Worm (Caenorhabditis elegans) whole organism, late embryonic: ENCODE results near the gene slc-36.5.

ENCODE experiments used
- C38D4.7 ChIP-seq: fragments of 200-800 bp; sonication (Bioruptor generic); optimal IDR thresholded peaks from 2 replicates; lab custom pipeline; 2018; ENCODE audit warnings: mild to moderate bottlenecking, missing genetic modification characterization, moderate library complexity, missing compliant biosample characterization
- F13H6.1 ChIP-seq: sonication (generic microtip); optimal IDR thresholded peaks from 2 replicates; lab custom pipeline; 2016; ENCODE audit warnings: missing genetic modification characterization, missing compliant biosample characterization
- T23F11.4 ChIP-seq: fragments of 200-800 bp; sonication (Bioruptor generic); optimal IDR thresholded peaks from 2 replicates; lab custom pipeline; 2018; ENCODE audit warnings: mild to moderate bottlenecking, missing genetic modification characterization, missing compliant biosample characterization
- Y22D7AL.16 ChIP-seq: sonication (generic microtip); optimal IDR thresholded peaks from 2 replicates; lab custom pipeline; 2016; ENCODE audit warnings: missing genetic modification characterization, missing compliant biosample characterization
- ama-1 ChIP-seq: fragments of 150-350 bp; optimal IDR thresholded peaks from 2 replicates; lab custom pipeline; 2014
- ceh-14 ChIP-seq: sonication (generic microtip); optimal IDR thresholded peaks from 2 replicates; lab custom pipeline; 2016; ENCODE audit warnings: missing genotype, missing genetic modification characterization, missing compliant biosample characterization
- ceh-22 ChIP-seq: sonication (generic microtip); optimal IDR thresholded peaks from 2 replicates; lab custom pipeline; 2017; ENCODE audit warnings: missing biosample characterization, missing genetic modification characterization
- ceh-24 ChIP-seq: sonication (generic microtip); optimal IDR thresholded peaks from 2 replicates; lab custom pipeline; 2016; ENCODE audit warnings: mild to moderate bottlenecking, missing genetic modification characterization, missing compliant biosample characterization
- ceh-30 ChIP-seq: fragments of 150-350 bp; optimal IDR thresholded peaks from 2 replicates; lab custom pipeline; 2014; ENCODE audit warnings: missing biosample characterization, missing genetic modification characterization
- ceh-34 ChIP-seq: sonication (generic microtip); optimal IDR thresholded peaks from 2 replicates; lab custom pipeline; 2016; ENCODE audit warnings: mild to moderate bottlenecking, missing genetic modification characterization, missing compliant biosample characterization
- ceh-45 ChIP-seq: fragments of 200-800 bp; sonication (Bioruptor generic); IDR thresholded peaks from 2 replicates; pipeline ENCODE4 v1.3.6; 2022; ENCODE audit warnings: missing genetic modification reagents, missing genetic modification characterization, missing compliant biosample characterization
- ceh-48 ChIP-seq: sonication (generic microtip); optimal IDR thresholded peaks from 2 replicates; lab custom pipeline; 2016; ENCODE audit warnings: missing genetic modification characterization, inconsistent platforms, missing compliant biosample characterization
- dve-1 ChIP-seq: sonication (generic microtip); optimal IDR thresholded peaks from 2 replicates; lab custom pipeline; 2017; ENCODE audit warnings: antibody characterized with exemption, mild to moderate bottlenecking, missing genetic modification characterization, missing compliant biosample characterization
- elt-2 ChIP-seq: sonication (generic microtip); optimal IDR thresholded peaks from 2 replicates; lab custom pipeline; 2016; ENCODE audit warnings: missing genetic modification reagents, missing genetic modification characterization, missing compliant biosample characterization
- elt-4 ChIP-seq: sonication (generic microtip); optimal IDR thresholded peaks from 2 replicates; lab custom pipeline; 2016; ENCODE audit warnings: missing genetic modification characterization, missing compliant biosample characterization
- ets-4 ChIP-seq: sonication (generic microtip); optimal IDR thresholded peaks from 2 replicates; lab custom pipeline; 2016; ENCODE audit warnings: missing genetic modification characterization, missing compliant biosample characterization
- eyg-1 ChIP-seq: sonication (generic microtip); optimal IDR thresholded peaks from 2 replicates; lab custom pipeline; 2016; ENCODE audit warnings: missing genotype, missing genetic modification characterization, missing compliant biosample characterization
- fax-1 ChIP-seq: sonication (generic microtip); optimal IDR thresholded peaks from 2 replicates; lab custom pipeline; 2016; ENCODE audit warnings: missing genotype, missing genetic modification characterization, missing compliant biosample characterization
- fkh-10 ChIP-seq: fragments of 150-350 bp; optimal IDR thresholded peaks from 2 replicates; lab custom pipeline; 2014; ENCODE audit warnings: missing biosample characterization, missing genetic modification reagents, missing genetic modification characterization
- fkh-6 ChIP-seq: sonication (generic microtip); optimal IDR thresholded peaks from 2 replicates; lab custom pipeline; 2016; ENCODE audit warnings: missing genetic modification characterization, missing compliant biosample characterization
- hlh-8 ChIP-seq: sonication (generic microtip); optimal IDR thresholded peaks from 2 replicates; lab custom pipeline; 2016; ENCODE audit warnings: missing genotype, missing genetic modification characterization, missing compliant biosample characterization
- mec-3 ChIP-seq: sonication (generic microtip); optimal IDR thresholded peaks from 2 replicates; lab custom pipeline; 2016; ENCODE audit warnings: borderline replicate concordance, missing genetic modification characterization, missing compliant biosample characterization
- nfya-1 ChIP-seq: sonication (generic microtip); optimal IDR thresholded peaks from 2 replicates; lab custom pipeline; 2017; ENCODE audit warnings: missing genetic modification characterization, mild to moderate bottlenecking, missing compliant biosample characterization, antibody characterized with exemption, moderate library complexity
- npax-4 ChIP-seq: sonication (generic microtip); optimal IDR thresholded peaks from 2 replicates; lab custom pipeline; 2016; ENCODE audit warnings: missing genetic modification characterization, missing compliant biosample characterization
- pag-3 ChIP-seq: sonication (generic microtip); optimal IDR thresholded peaks from 2 replicates; lab custom pipeline; 2016; ENCODE audit warnings: missing compliant biosample characterization, missing genetic modification characterization, borderline replicate concordance
- pat-9 ChIP-seq: fragments of 200-800 bp; sonication (Bioruptor generic); optimal IDR thresholded peaks from 2 replicates; lab custom pipeline; 2018; ENCODE audit warnings: mild to moderate bottlenecking, missing genetic modification characterization, moderate library complexity, missing compliant biosample characterization
- pros-1 ChIP-seq: fragments of 150-350 bp; optimal IDR thresholded peaks from 2 replicates; lab custom pipeline; 2014; ENCODE audit warnings: missing biosample characterization, missing genetic modification reagents, missing genetic modification characterization
- ref-2 ChIP-seq: sonication (generic microtip); optimal IDR thresholded peaks from 2 replicates; lab custom pipeline; 2016; ENCODE audit warnings: missing genetic modification characterization, missing compliant biosample characterization
- rnt-1 ChIP-seq: sonication (generic microtip); optimal IDR thresholded peaks from 2 replicates; lab custom pipeline; 2016; ENCODE audit warnings: missing genetic modification characterization, missing compliant biosample characterization
- sox-2 ChIP-seq: fragments of 200-800 bp; sonication (Bioruptor generic); IDR thresholded peaks from 2 replicates; pipeline ENCODE4 v1.3.6; 2022; ENCODE audit warnings: missing genetic modification reagents, missing genetic modification characterization, missing compliant biosample characterization
- syd-9 ChIP-seq: sonication (generic microtip); optimal IDR thresholded peaks from 2 replicates; lab custom pipeline; 2016; ENCODE audit warnings: mild to moderate bottlenecking, missing genetic modification characterization, moderate library complexity, missing compliant biosample characterization
- tbx-2 ChIP-seq: sonication (generic microtip); optimal IDR thresholded peaks from 2 replicates; lab custom pipeline; 2016; ENCODE audit warnings: missing genetic modification characterization, missing compliant biosample characterization
- tbx-7 ChIP-seq: sonication (generic microtip); optimal IDR thresholded peaks from 2 replicates; lab custom pipeline; 2016; ENCODE audit warnings: missing genotype, missing genetic modification characterization, missing compliant biosample characterization
- unc-42 ChIP-seq: sonication (generic microtip); optimal IDR thresholded peaks from 2 replicates; lab custom pipeline; 2016; ENCODE audit warnings: missing genotype, missing genetic modification characterization, missing compliant biosample characterization
- unc-55 ChIP-seq: sonication (generic microtip); optimal IDR thresholded peaks from 2 replicates; lab custom pipeline; 2017; ENCODE audit warnings: missing biosample characterization, missing genetic modification reagents, missing genetic modification characterization
- unc-86 ChIP-seq: sonication (generic microtip); optimal IDR thresholded peaks from 2 replicates; lab custom pipeline; 2016; ENCODE audit warnings: missing genetic modification characterization, missing compliant biosample characterization
- zip-5 ChIP-seq: sonication (generic microtip); optimal IDR thresholded peaks from 2 replicates; lab custom pipeline; 2016; ENCODE audit warnings: missing genetic modification characterization, missing compliant biosample characterization
- ztf-16 ChIP-seq: sonication (generic microtip); optimal IDR thresholded peaks from 2 replicates; lab custom pipeline; 2017; ENCODE audit warnings: missing genetic modification characterization, missing compliant biosample characterization

Gene slc-36.5

DNA sequence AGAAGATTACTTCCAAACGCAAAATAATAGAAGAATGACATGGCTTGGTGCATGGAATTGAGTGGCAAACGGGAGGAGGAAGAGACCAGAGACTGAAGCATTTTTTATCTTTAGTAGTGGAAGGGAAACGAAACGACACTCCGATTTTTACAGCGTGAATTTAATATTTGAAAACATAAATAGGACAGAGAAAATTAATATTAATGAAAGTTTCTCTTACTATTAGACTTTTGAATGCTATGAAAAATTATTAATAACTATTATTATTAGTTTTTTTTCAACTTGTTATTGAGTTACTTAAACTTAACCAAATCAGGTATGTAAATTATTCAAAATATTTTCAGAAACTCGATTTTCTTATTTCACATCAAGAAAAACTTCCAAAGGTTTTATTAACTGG is 3.2 kb upstream of the slc-36.5 start, which contains the start of gene C44B7.7:
Gene C44B7.7 (minus strand): TSS at position 101 of the 400 bp plus-strand sequence.
- TF ChIP-seq C38D4.7 (GFP tag; lab: Kevin White, UChicago) (no peak), mec-3 (tag; lab: Kevin White, UChicago) (no peak), unc-86 (tag; lab: Kevin White, UChicago) (no peak), rnt-1 (tag; lab: Kevin White, UChicago) (no peak), F13H6.1 (tag; lab: Kevin White, UChicago) (no peak), ceh-45 (no peak)

- TF ChIP-seq hlh-8 (tag; lab: Kevin White, UChicago) (no peak), ceh-22 (tag; lab: Kevin White, UChicago) (no peak), npax-4 (tag; lab: Kevin White, UChicago) (no peak), ceh-48 (tag; lab: Kevin White, UChicago) (no peak), ceh-14 (no peak), fax-1 (tag; lab: Kevin White, UChicago) (no peak)
Observed at ce11 chrII:6877881-6878280, 1.0 kb upstream of the slc-36.5 start.

- no peak for TF ChIP-seq sox-2 (GFP tag; lab: Robert Waterston, UW)
- TF ChIP-seq pag-3 (tag; lab: Kevin White, UChicago), result no peak
- no peak for TF ChIP-seq pat-9
- no peak for TF ChIP-seq zip-5
- TF ChIP-seq ztf-16 (tag; lab: Kevin White, UChicago), result no peak
- TF ChIP-seq elt-2, result no peak
- TF ChIP-seq syd-9 (tag; lab: Kevin White, UChicago), result no peak
- no peak for TF ChIP-seq hlh-8 (tag; lab: Kevin White, UChicago)
- no peak for TF ChIP-seq fax-1 (tag; lab: Kevin White, UChicago)
- TF ChIP-seq pros-1 (tag; lab: Kevin White, UChicago), result no peak
- TF ChIP-seq nfya-1 (tag; lab: Kevin White, UChicago), result no peak
- TF ChIP-seq ceh-34 (tag; lab: Kevin White, UChicago), result no peak
- TF ChIP-seq tbx-2 (tag; lab: Kevin White, UChicago), result no peak
- no peak for TF ChIP-seq elt-4
- TF ChIP-seq ref-2 (tag; lab: Kevin White, UChicago), result no peak
- TF ChIP-seq dve-1 (tag; lab: Kevin White, UChicago), result no peak
- TF ChIP-seq ceh-30 (tag; lab: Kevin White, UChicago), result no peak
Observed at ce11 chrII:6872493-6872892, 4.4 kb downstream of the slc-36.5 start, which contains the start of gene C44B7.5. Gene C44B7.5, minus strand, starts transcription at chrII:6872593.

DNA sequence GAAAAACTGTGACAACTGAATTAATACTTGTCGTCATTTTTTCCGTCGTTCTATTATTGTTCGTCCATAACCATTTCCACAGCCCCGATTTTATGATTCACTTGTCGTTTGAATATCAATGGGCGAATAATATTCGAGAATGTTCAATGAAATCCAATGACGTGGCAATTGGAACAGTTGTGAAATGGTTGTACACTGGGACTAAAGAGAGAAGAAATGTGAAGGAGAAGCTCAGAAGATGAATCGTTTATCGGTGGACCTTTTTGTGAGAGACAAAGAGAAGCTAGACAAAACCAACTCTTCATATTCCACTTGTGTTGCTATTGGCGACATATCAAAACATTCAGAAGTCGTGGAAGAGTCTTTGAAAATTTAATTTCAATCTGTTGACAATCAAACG is 6.1 kb downstream of the slc-36.5 start, which contains the start of gene clhm-1:
Gene clhm-1 (minus strand): TSS at position 207 of the 400 bp plus-strand sequence.
- no peak for TF ChIP-seq rnt-1 (tag; lab: Kevin White, UChicago)
- TF ChIP-seq ztf-16 (tag; lab: Kevin White, UChicago), result no peak
- TF ChIP-seq fax-1 (tag; lab: Kevin White, UChicago), result no peak
- no peak for TF ChIP-seq unc-55
- no peak for TF ChIP-seq T23F11.4 (GFP tag; lab: Kevin White, UChicago)
- no peak for TF ChIP-seq ceh-24 (tag; lab: Kevin White, UChicago)
- TF ChIP-seq ref-2 (tag; lab: Kevin White, UChicago), result no peak
- TF ChIP-seq ama-1 (lab: Kevin White, UChicago), result no peak
- TF ChIP-seq eyg-1 (tag; lab: Kevin White, UChicago), result no peak
- TF ChIP-seq elt-4, result no peak
- TF ChIP-seq pag-3 (tag; lab: Kevin White, UChicago), result no peak
- no peak for TF ChIP-seq tbx-7 (tag; lab: Kevin White, UChicago)

DNA sequence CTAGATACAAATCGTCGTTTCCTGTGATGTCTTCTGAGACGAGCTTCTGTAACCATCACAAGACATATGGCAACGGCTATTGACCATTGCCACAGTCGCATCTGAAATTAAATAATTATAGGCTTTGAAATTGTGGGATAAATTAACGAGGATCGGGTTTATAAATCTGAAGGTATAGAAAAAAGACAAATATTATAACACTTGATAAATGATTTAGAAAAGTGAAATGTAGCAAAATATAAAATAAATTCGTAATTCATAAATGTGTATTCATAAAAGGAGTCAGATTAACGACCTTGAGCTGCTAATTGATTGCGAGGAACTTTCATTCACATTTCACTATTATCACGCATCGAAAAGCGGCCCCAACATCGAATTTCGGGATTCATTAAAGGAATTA is 13.2 kb downstream of the slc-36.5 start, which contains the start of gene aff-1:
Gene aff-1 (minus strand): TSS at position 101 of the 400 bp plus-strand sequence.
- TF ChIP-seq elt-2 (no peak), fkh-6 (tag; lab: Kevin White, UChicago) (no peak), ets-4 (tag; lab: Kevin White, UChicago) (no peak), fkh-10 (no peak), ceh-14 (no peak), Y22D7AL.16 (tag; lab: Kevin White, UChicago) (no peak), unc-42 (tag; lab: Kevin White, UChicago) (no peak)
